Fruit fly (Drosophila melanogaster) whole organism, wandering third instar larva: ENCODE results near the gene CG31176.

Experiments
- CG32264 ChIP-seq: fragments of 200-800 bp; sonication (Bioruptor generic); optimal IDR thresholded peaks from 2 replicates; lab custom pipeline; 2016; ENCODE audit warnings: missing biosample characterization, missing genetic modification characterization
- CG9705 ChIP-seq: fragments of 200-800 bp; sonication (Bioruptor generic); optimal IDR thresholded peaks from 2 replicates; lab custom pipeline; 2018; ENCODE audit warnings: missing biosample characterization, mild to moderate bottlenecking, missing genetic modification characterization
- CrebA ChIP-seq: fragments of 200-800 bp; sonication (Bioruptor generic); optimal IDR thresholded peaks from 2 replicates; lab custom pipeline; 2016; ENCODE audit warnings: missing biosample characterization, mild to moderate bottlenecking, missing genetic modification characterization, borderline replicate concordance
- Dfd ChIP-seq: fragments of >200 bp; optimal IDR thresholded peaks from 2 replicates; lab custom pipeline; 2017; ENCODE audit warnings: missing biosample characterization, missing genetic modification characterization
- Dif ChIP-seq: fragments of 200-275, 200-300 bp; sonication (Bioruptor generic); optimal IDR thresholded peaks from 2 replicates; lab custom pipeline; 2018; ENCODE audit warnings: missing biosample characterization, missing genetic modification characterization; ENCODE audit not compliant: partially characterized antibody
- GATAd ChIP-seq: sonication (Bioruptor generic); optimal IDR thresholded peaks from 2 replicates; lab custom pipeline; 2016; ENCODE audit warnings: missing biosample characterization, missing genetic modification characterization
- Hr78 ChIP-seq: fragments of >200 bp; optimal IDR thresholded peaks from 2 replicates; lab custom pipeline; 2017; ENCODE audit warnings: missing biosample characterization, missing genetic modification characterization
- Hr83 ChIP-seq: fragments of 200-300 bp; sonication (Bioruptor generic); optimal IDR thresholded peaks from 2 replicates; lab custom pipeline; 2016; ENCODE audit warnings: missing biosample characterization, mild to moderate bottlenecking, missing genetic modification characterization, moderate library complexity; ENCODE audit not compliant: poor library complexity, severe bottlenecking
- Jra ChIP-seq: sonication (Bioruptor generic); optimal IDR thresholded peaks from 2 replicates; lab custom pipeline; 2016; ENCODE audit warnings: missing biosample characterization, missing genetic modification characterization
- Mio ChIP-seq: sonication (Bioruptor generic); optimal IDR thresholded peaks from 2 replicates; lab custom pipeline; 2016; ENCODE audit warnings: missing biosample characterization, missing genetic modification characterization
- Myc ChIP-seq: fragments of >200 bp; optimal IDR thresholded peaks from 2 replicates; lab custom pipeline; 2017
- OdsH ChIP-seq: fragments of 200-800 bp; sonication (Bioruptor generic); optimal IDR thresholded peaks from 2 replicates; lab custom pipeline; 2016; ENCODE audit warnings: missing biosample characterization, mild to moderate bottlenecking, missing genetic modification characterization
- Rel ChIP-seq, 2 experiments: fragments of 200-800 bp; sonication (Bioruptor generic) in 1 of 2; optimal IDR thresholded peaks; 2 replicates in 1 of 2; 3 replicates in 1 of 2; lab custom pipeline; 2016 to 2019; ENCODE audit warnings: mild to moderate bottlenecking in 2 of 2, missing biosample characterization in 2 of 2, missing genetic modification characterization in 2 of 2, moderate library complexity in 1 of 2
- Sp1 ChIP-seq: fragments of 200-800 bp; sonication (Bioruptor generic); optimal IDR thresholded peaks from 3 replicates; lab custom pipeline; 2019; ENCODE audit warnings: missing biosample characterization, mild to moderate bottlenecking, missing genetic modification characterization, moderate library complexity
- Vsx2 ChIP-seq: fragments of 200-300, 225-300 bp; sonication (Bioruptor generic); optimal IDR thresholded peaks from 2 replicates; lab custom pipeline; 2018; ENCODE audit warnings: missing biosample characterization, missing genetic modification characterization; ENCODE audit not compliant: partially characterized antibody
- br ChIP-seq: fragments of 200-800 bp; sonication (Bioruptor generic); optimal IDR thresholded peaks from 2 replicates; lab custom pipeline; 2016; ENCODE audit warnings: missing biosample characterization, missing genetic modification characterization
- brk ChIP-seq: fragments of 200-800 bp; sonication (Bioruptor generic); optimal IDR thresholded peaks from 2 replicates; lab custom pipeline; 2016; ENCODE audit warnings: missing biosample characterization, mild to moderate bottlenecking, missing genetic modification characterization
- dl ChIP-seq, 2 experiments: fragments of 175-275, 200-275 bp in 1 of 2; fragments of 200-275 bp in 1 of 2; sonication (Bioruptor generic); optimal IDR thresholded peaks; lab custom pipeline; 2018; ENCODE audit warnings: mild to moderate bottlenecking in 2 of 2, missing biosample characterization in 2 of 2, missing genetic modification characterization in 2 of 2, moderate library complexity in 2 of 2; ENCODE audit not compliant: partially characterized antibody in 2 of 2, insufficient read depth in 1 of 2
- dmrt93B ChIP-seq: fragments of 200-800 bp; sonication (Bioruptor generic); optimal IDR thresholded peaks from 2 replicates; lab custom pipeline; 2018; ENCODE audit warnings: missing biosample characterization, mild to moderate bottlenecking, missing genetic modification characterization
- dsf ChIP-seq: sonication (Bioruptor generic); optimal IDR thresholded peaks from 2 replicates; lab custom pipeline; 2016; ENCODE audit warnings: missing biosample characterization, missing genetic modification characterization, borderline replicate concordance
- ey ChIP-seq: fragments of 200-800 bp; sonication (Bioruptor generic); optimal IDR thresholded peaks from 2 replicates; lab custom pipeline; 2016; ENCODE audit warnings: missing biosample characterization, missing genetic modification characterization
- fru ChIP-seq: fragments of 200-800 bp; sonication (Bioruptor generic); optimal IDR thresholded peaks from 3 replicates; lab custom pipeline; 2016; ENCODE audit warnings: missing biosample characterization, mild to moderate bottlenecking, missing genetic modification characterization
- h ChIP-seq: fragments of 200-800 bp; sonication (Bioruptor generic); optimal IDR thresholded peaks from 3 replicates; lab custom pipeline; 2016; ENCODE audit warnings: missing biosample characterization, mild to moderate bottlenecking, missing genetic modification characterization
- jim ChIP-seq: fragments of 175-275, 200-325 bp; sonication (Bioruptor generic); optimal IDR thresholded peaks from 2 replicates; lab custom pipeline; 2016; ENCODE audit warnings: missing biosample characterization, mild to moderate bottlenecking, missing genetic modification characterization
- lola ChIP-seq: fragments of >200 bp; optimal IDR thresholded peaks from 2 replicates; lab custom pipeline; 2017; ENCODE audit warnings: missing biosample characterization, missing genetic modification characterization
- pan ChIP-seq: fragments of >200 bp; optimal IDR thresholded peaks from 2 replicates; lab custom pipeline; 2017
- psq ChIP-seq: fragments of 200-800 bp; sonication (Bioruptor generic); optimal IDR thresholded peaks from 3 replicates; lab custom pipeline; 2017; ENCODE audit warnings: missing biosample characterization, mild to moderate bottlenecking, missing genetic modification characterization, moderate library complexity
- rgr ChIP-seq: fragments of 200-800 bp; sonication (Bioruptor generic); optimal IDR thresholded peaks from 3 replicates; lab custom pipeline; 2016; ENCODE audit warnings: missing biosample characterization, mild to moderate bottlenecking, missing genetic modification characterization
- sage ChIP-seq: fragments of 200-800 bp; sonication (Bioruptor generic); optimal IDR thresholded peaks from 2 replicates; lab custom pipeline; 2016; ENCODE audit warnings: missing biosample characterization, mild to moderate bottlenecking, missing genetic modification characterization
- sv ChIP-seq: fragments of 200-800 bp; sonication (Bioruptor generic); optimal IDR thresholded peaks from 3 replicates; lab custom pipeline; 2016; ENCODE audit warnings: missing biosample characterization, missing genetic modification characterization
- usp ChIP-seq: fragments of >200 bp; optimal IDR thresholded peaks from 2 replicates; lab custom pipeline; 2017; ENCODE audit warnings: missing biosample characterization, missing genetic modification characterization

Gene CG31176

dm6 chr3R:21740766-21741350, 21.4 kb upstream of the CG31176 start:
- TF ChIP-seq CrebA (GFP tag; lab: Kevin White, UChicago), result peak; percentile 9
- TF ChIP-seq GATAd (GFP tag; lab: Kevin White, UChicago), result no peak
- TF ChIP-seq Rel (GFP tag; optimal IDR thresholded peaks at IDR 0.05; lab: Kevin White, UChicago), result no peak
- peak; percentile 95 for TF ChIP-seq Rel (tag; optimal IDR thresholded peaks at IDR 0.05; lab: Kevin White, UChicago)
- peak; percentile 60 for TF ChIP-seq Jra
- TF ChIP-seq pan, result no peak

DNA sequence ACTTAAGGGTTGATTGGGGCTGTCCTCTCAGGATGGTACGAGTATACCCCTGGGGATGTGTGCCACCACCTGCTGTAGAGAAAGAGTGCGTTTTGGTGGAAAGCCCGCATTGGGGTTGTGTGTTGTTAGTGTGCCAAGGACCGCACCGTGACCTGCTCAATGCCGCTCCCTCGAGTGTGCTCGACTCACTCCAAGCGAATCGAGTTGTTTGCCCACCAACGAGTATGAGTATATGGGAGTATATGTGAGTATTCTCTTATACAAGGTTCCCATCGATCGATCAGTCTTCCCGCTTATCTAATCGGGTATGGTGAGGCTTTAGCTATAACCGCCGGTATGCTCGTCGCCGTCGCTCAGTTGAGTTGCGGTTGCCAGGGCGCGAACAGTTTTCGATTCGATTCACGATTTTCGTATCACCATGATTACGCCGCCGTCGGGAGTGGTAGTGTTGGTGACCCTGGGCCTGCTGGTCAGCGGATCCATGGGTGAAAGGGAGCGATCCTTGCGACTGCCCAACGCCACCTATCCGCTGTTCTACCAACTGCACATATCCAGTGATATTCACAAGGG, 20.4 kb upstream of the CG31176 start, which contains the start of gene CG5849:
Gene CG5849, plus strand, starts transcription at position 356 of the 570 bp plus-strand sequence.
- TF ChIP-seq Rel (GFP tag; optimal IDR thresholded peaks at IDR 0.05; lab: Kevin White, UChicago) (no peak), Rel (tag; optimal IDR thresholded peaks at IDR 0.05; lab: Kevin White, UChicago) (peak; percentile 42), fru (GFP tag; lab: Kevin White, UChicago) (no peak)

dm6 chr3R:21739010-21739409, 19.6 kb upstream of the CG31176 start, which contains the start of gene CG34034:
Gene CG34034, minus strand, starts transcription at chr3R:21739110.
- TF ChIP-seq br (GFP tag; lab: Kevin White, UChicago) (no peak), jim (GFP tag; lab: Kevin White, UChicago) (no peak), CG9705 (GFP tag; lab: Kevin White, UChicago) (no peak), Dif (no peak), lola (no peak), pan (no peak), sage (GFP tag; lab: Kevin White, UChicago) (no peak), CG32264 (no peak), sv (GFP tag; lab: Kevin White, UChicago) (no peak), Hr83 (GFP tag; lab: Kevin White, UChicago) (no peak), Mio (no peak), dl (GFP tag; optimal IDR thresholded peaks at IDR 0.05; lab: Kevin White, UChicago; ENCODE audit: insufficient read depth in 1 of 2, partially characterized antibody in 2 of 2) (no peak), psq (GFP tag; lab: Kevin White, UChicago) (no peak), Dfd (GFP tag; lab: Kevin White, UChicago) (no peak), Vsx2 (GFP tag; lab: Kevin White, UChicago) (no peak), OdsH (no peak), Myc (no peak), Sp1 (GFP tag; lab: Kevin White, UChicago) (no peak)

dm6 chr3R:21737264-21737663, 17.8 kb upstream of the CG31176 start, which contains the start of gene CG42870:
Gene CG42870, minus strand, starts transcription at chr3R:21737364.
- no peak for TF ChIP-seq Dfd (GFP tag; lab: Kevin White, UChicago)
- no peak for TF ChIP-seq usp (GFP tag; lab: Kevin White, UChicago)
- no peak for TF ChIP-seq psq (GFP tag; lab: Kevin White, UChicago)
- TF ChIP-seq brk (GFP tag; lab: Kevin White, UChicago), result no peak
- TF ChIP-seq dl (GFP tag; optimal IDR thresholded peaks at IDR 0.05; lab: Kevin White, UChicago; ENCODE audit: insufficient read depth in 1 of 2, partially characterized antibody in 2 of 2), result no peak
- no peak for TF ChIP-seq Myc
- no peak for TF ChIP-seq dmrt93B (GFP tag; lab: Kevin White, UChicago)
- no peak for TF ChIP-seq CrebA (GFP tag; lab: Kevin White, UChicago)
- no peak for TF ChIP-seq OdsH
- no peak for TF ChIP-seq sage (GFP tag; lab: Kevin White, UChicago)
- no peak for TF ChIP-seq Rel (GFP tag; optimal IDR thresholded peaks at IDR 0.05; lab: Kevin White, UChicago)
- no peak for TF ChIP-seq Rel (tag; optimal IDR thresholded peaks at IDR 0.05; lab: Kevin White, UChicago)
- TF ChIP-seq Sp1 (GFP tag; lab: Kevin White, UChicago), result no peak
- TF ChIP-seq GATAd (GFP tag; lab: Kevin White, UChicago), result no peak
- no peak for TF ChIP-seq ey (GFP tag; lab: Kevin White, UChicago)
- no peak for TF ChIP-seq rgr (GFP tag; lab: Kevin White, UChicago)
- no peak for TF ChIP-seq Mio
- no peak for TF ChIP-seq lola

DNA sequence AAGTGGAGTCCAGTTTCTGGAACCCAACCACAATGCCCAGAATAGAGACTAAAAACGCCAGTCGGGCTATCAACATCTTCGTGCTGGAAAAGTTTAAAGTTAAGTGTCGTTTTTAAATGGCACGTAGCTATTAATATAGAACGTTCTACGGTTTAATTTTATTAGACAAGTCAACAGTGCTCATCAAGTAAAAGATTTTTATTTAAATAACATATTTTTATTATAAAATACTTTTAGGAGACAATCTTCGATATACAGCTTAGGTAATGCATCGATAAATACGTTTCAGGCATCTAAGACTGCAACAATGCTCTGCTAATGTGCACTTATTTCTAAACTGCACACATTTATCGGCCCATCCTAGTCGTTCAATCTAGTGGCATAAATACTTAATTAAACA, 17.3 kb upstream of the CG31176 start, which contains the start of gene CG42869:
Gene CG42869, minus strand, starts transcription at position 101 of the 400 bp plus-strand sequence.
- TF ChIP-seq Hr78 (GFP tag; lab: Kevin White, UChicago) (no peak), GATAd (GFP tag; lab: Kevin White, UChicago) (no peak), h (GFP tag; lab: Kevin White, UChicago) (no peak), fru (GFP tag; lab: Kevin White, UChicago) (no peak), usp (GFP tag; lab: Kevin White, UChicago) (no peak), CrebA (GFP tag; lab: Kevin White, UChicago) (no peak), Sp1 (GFP tag; lab: Kevin White, UChicago) (no peak), dsf (GFP tag; lab: Kevin White, UChicago) (no peak)
